Fruit fly (Drosophila melanogaster) whole organism, embryonic: ENCODE data around the gene Chrac-14.
A peak's percentile ranks its signal among the peaks of the same experiment; 100 is the strongest.

ENCODE experiments used
- CG12391 ChIP-seq: fragments of 200-800 bp; sonication (Bioruptor generic); optimal IDR thresholded peaks from 3 replicates; lab custom pipeline; 2018; ENCODE audit warnings: missing biosample characterization, mild to moderate bottlenecking, missing genetic modification characterization, moderate library complexity
- Fer2 ChIP-seq: fragments of 200-800 bp; sonication (Bioruptor generic); optimal IDR thresholded peaks from 2 replicates; lab custom pipeline; 2018; ENCODE audit warnings: missing biosample characterization, mild to moderate bottlenecking, missing genetic modification characterization, moderate library complexity
- Nf-YA ChIP-seq: fragments of 200-800 bp; sonication (Bioruptor generic); IDR thresholded peaks from 2 replicates; pipeline ENCODE4 v1.3.6; 2022; ENCODE audit warnings: missing biosample characterization, missing genetic modification characterization
- Sin3A ChIP-seq: fragments of >200 bp; optimal IDR thresholded peaks from 2 replicates; lab custom pipeline; 2018
- onecut ChIP-seq: fragments of 200-800 bp; sonication (Bioruptor generic); IDR thresholded peaks from 2 replicates; pipeline ENCODE4 v1.3.6; 2022; ENCODE audit warnings: missing biosample characterization, missing genetic modification characterization

- TF ChIP-seq Nf-YA (GFP tag; lab: Robert Waterston, UW): no peak
- no peak for TF ChIP-seq CG12391
- TF ChIP-seq Fer2 (tag; lab: Kevin White, UChicago): no peak
- no peak for TF ChIP-seq onecut (GFP tag; lab: Robert Waterston, UW)
- TF ChIP-seq Sin3A (lab: Kevin White, UChicago): peak; percentile 50
Observed at dm6 chr2L:8437176-8437575, at the start of gene Chrac-14, which contains the start of gene D12.
